Worm (Caenorhabditis elegans) whole organism, L1 larva: ENCODE results near the gene B0507.5.

ENCODE experiments used
- C16A3.4 ChIP-seq: fragments of 150-350 bp; optimal IDR thresholded peaks from 2 replicates; lab custom pipeline; 2014; ENCODE audit warnings: missing biosample characterization, missing genetic modification characterization
- ama-1 ChIP-seq: fragments of 150-350 bp; optimal IDR thresholded peaks from 2 replicates; lab custom pipeline; 2014
- blmp-1 ChIP-seq: fragments of 150-350 bp; optimal IDR thresholded peaks from 2 replicates; lab custom pipeline; 2014; ENCODE audit warnings: missing biosample characterization, missing genetic modification characterization
- ceh-82 ChIP-seq, 3 experiments: fragments of 150-350 bp in 1 of 3; sonication (generic microtip) in 2 of 3; optimal IDR thresholded peaks; 2 replicates each; lab custom pipeline; 2014 to 2017; ENCODE audit warnings: missing biosample characterization in 3 of 3, missing genetic modification characterization in 3 of 3
- ceh-88 ChIP-seq: fragments of 200-800 bp; sonication (Bioruptor generic); IDR thresholded peaks from 2 replicates; pipeline ENCODE4 v1.3.6; 2022; ENCODE audit warnings: missing genetic modification characterization, missing compliant biosample characterization
- dpl-1 ChIP-seq, 3 experiments: fragments of 150-350 bp in 2 of 3; sonication (generic microtip) in 1 of 3; optimal IDR thresholded peaks; 2 replicates each; lab custom pipeline; 2014 to 2017; ENCODE audit warnings: missing biosample characterization in 3 of 3, missing genetic modification characterization in 3 of 3, missing genetic modification reagents in 3 of 3
- dsc-1 ChIP-seq: sonication (generic microtip); optimal IDR thresholded peaks from 2 replicates; lab custom pipeline; 2016; ENCODE audit warnings: mild to moderate bottlenecking, missing genetic modification characterization, missing compliant biosample characterization
- efl-1 ChIP-seq, 4 experiments: fragments of 150-350 bp; optimal IDR thresholded peaks in 3 of 4; peaks in 1 of 4; 1 replicate in 1 of 4; 2 replicates in 3 of 4; lab custom pipeline; 2014; ENCODE audit warnings: missing biosample characterization in 2 of 4, missing genetic modification characterization in 2 of 4, missing genetic modification reagents in 2 of 4
- efl-3 ChIP-seq: fragments of 200-800 bp; sonication (Bioruptor generic); optimal IDR thresholded peaks from 2 replicates; lab custom pipeline; 2018; ENCODE audit warnings: mild to moderate bottlenecking, missing genetic modification characterization, missing compliant biosample characterization
- egl-13 ChIP-seq: sonication (generic microtip); optimal IDR thresholded peaks from 2 replicates; lab custom pipeline; 2016; ENCODE audit warnings: missing genotype, missing genetic modification reagents, missing genetic modification characterization, missing compliant biosample characterization
- elt-2 ChIP-seq: sonication (generic microtip); optimal IDR thresholded peaks from 2 replicates; lab custom pipeline; 2016; ENCODE audit warnings: missing genetic modification characterization, mild to moderate bottlenecking, inconsistent platforms, missing compliant biosample characterization, missing genetic modification reagents
- fkh-10 ChIP-seq: sonication (generic microtip); optimal IDR thresholded peaks from 2 replicates; lab custom pipeline; 2017; ENCODE audit warnings: missing biosample characterization, missing genetic modification reagents, missing genetic modification characterization
- fkh-8 ChIP-seq: sonication (generic microtip); optimal IDR thresholded peaks from 2 replicates; lab custom pipeline; 2016; ENCODE audit warnings: mild to moderate bottlenecking, missing genetic modification characterization, missing compliant biosample characterization
- hlh-17 ChIP-seq: fragments of 200-800 bp; sonication (Bioruptor generic); optimal IDR thresholded peaks from 2 replicates; lab custom pipeline; 2018; ENCODE audit warnings: missing genetic modification characterization, mild to moderate bottlenecking, missing compliant biosample characterization, moderate library complexity, borderline replicate concordance
- hpl-2 ChIP-seq: fragments of 150-350 bp; optimal IDR thresholded peaks from 2 replicates; lab custom pipeline; 2014; ENCODE audit warnings: missing biosample characterization, missing genetic modification reagents, missing genetic modification characterization
- irx-1 ChIP-seq: sonication (generic microtip); optimal IDR thresholded peaks from 2 replicates; lab custom pipeline; 2016; ENCODE audit warnings: missing genetic modification characterization, missing compliant biosample characterization
- jun-1 ChIP-seq: fragments of 150-350 bp; optimal IDR thresholded peaks from 2 replicates; lab custom pipeline; 2014; ENCODE audit warnings: missing biosample characterization, missing genetic modification reagents, missing genetic modification characterization
- lin-13 ChIP-seq: fragments of 150-350 bp; optimal IDR thresholded peaks from 2 replicates; lab custom pipeline; 2014; ENCODE audit warnings: missing biosample characterization, missing genetic modification reagents, missing genetic modification characterization
- lin-14 ChIP-seq: fragments of 200-800 bp; sonication (Bioruptor generic); optimal IDR thresholded peaks from 2 replicates; lab custom pipeline; 2018; ENCODE audit warnings: mild to moderate bottlenecking, missing genetic modification characterization, moderate library complexity, missing compliant biosample characterization
- lin-15B ChIP-seq: fragments of 150-350 bp; sonication (generic microtip); optimal IDR thresholded peaks from 3 replicates; lab custom pipeline; 2014; ENCODE audit warnings: missing biosample characterization, missing genetic modification characterization
- lin-35 ChIP-seq, 2 experiments: fragments of 150-350 bp; optimal IDR thresholded peaks; 2 replicates each; lab custom pipeline; 2014; ENCODE audit warnings: missing biosample characterization in 2 of 2, missing genetic modification characterization in 2 of 2, missing genetic modification reagents in 2 of 2
- lin-39 ChIP-seq: fragments of 150-350 bp; optimal IDR thresholded peaks from 2 replicates; lab custom pipeline; 2014; ENCODE audit warnings: missing biosample characterization, missing genetic modification reagents, missing genetic modification characterization
- lsy-2 ChIP-seq, 2 experiments: fragments of 150-350 bp; optimal IDR thresholded peaks; 2 replicates each; lab custom pipeline; 2014; ENCODE audit warnings: missing biosample characterization in 2 of 2, missing genetic modification characterization in 2 of 2
- mdl-1 ChIP-seq, 2 experiments: fragments of 150-350 bp; optimal IDR thresholded peaks; 2 replicates each; lab custom pipeline; 2014 to 2017; ENCODE audit warnings: missing biosample characterization in 2 of 2, missing genetic modification characterization in 2 of 2, inconsistent platforms in 1 of 2
- nhr-11 ChIP-seq: fragments of 150-350 bp; optimal IDR thresholded peaks from 2 replicates; lab custom pipeline; 2014; ENCODE audit warnings: missing biosample characterization, missing genetic modification characterization
- nhr-19 ChIP-seq: fragments of 200-800 bp; sonication (Bioruptor generic); conservative IDR thresholded peaks from 2 replicates; pipeline ENCODE4 v1.3.6; 2022; ENCODE audit warnings: missing genetic modification characterization, missing compliant biosample characterization
- nhr-20 ChIP-seq: sonication (generic microtip); optimal IDR thresholded peaks from 2 replicates; lab custom pipeline; 2016; ENCODE audit warnings: mild to moderate bottlenecking, missing genetic modification characterization, missing compliant biosample characterization
- nhr-71 ChIP-seq: sonication (generic microtip); optimal IDR thresholded peaks from 2 replicates; lab custom pipeline; 2016; ENCODE audit warnings: mild to moderate bottlenecking, missing genetic modification characterization, moderate library complexity, missing compliant biosample characterization
- pax-3 ChIP-seq: fragments of 200-800 bp; sonication (Bioruptor generic); optimal IDR thresholded peaks from 2 replicates; lab custom pipeline; 2018; ENCODE audit warnings: mild to moderate bottlenecking, missing genetic modification characterization, moderate library complexity, missing compliant biosample characterization
- pqm-1 ChIP-seq: sonication (generic microtip); optimal IDR thresholded peaks from 3 replicates; lab custom pipeline; 2017; ENCODE audit warnings: missing biosample characterization, missing genetic modification characterization
- rnt-1 ChIP-seq: sonication (generic microtip); optimal IDR thresholded peaks from 2 replicates; lab custom pipeline; 2016; ENCODE audit warnings: mild to moderate bottlenecking, missing genetic modification characterization, moderate library complexity, missing compliant biosample characterization
- skn-1 ChIP-seq: fragments of 150-350 bp; optimal IDR thresholded peaks from 2 replicates; lab custom pipeline; 2014; ENCODE audit warnings: missing biosample characterization, missing genetic modification characterization
- snu-23 ChIP-seq: sonication (generic microtip); optimal IDR thresholded peaks from 2 replicates; lab custom pipeline; 2016; ENCODE audit warnings: missing genetic modification characterization, missing compliant biosample characterization
- tlp-1 ChIP-seq: fragments of 150-350 bp; optimal IDR thresholded peaks from 2 replicates; lab custom pipeline; 2014; ENCODE audit warnings: missing biosample characterization, missing genetic modification characterization
- unc-30 ChIP-seq: sonication (generic microtip); optimal IDR thresholded peaks from 2 replicates; lab custom pipeline; 2017; ENCODE audit warnings: missing biosample characterization, missing genetic modification characterization
- xbp-1 ChIP-seq: sonication (generic microtip); optimal IDR thresholded peaks from 2 replicates; lab custom pipeline; 2016; ENCODE audit warnings: missing genetic modification characterization, missing compliant biosample characterization
- zip-4 ChIP-seq: fragments of 200-800 bp; sonication (Bioruptor generic); optimal IDR thresholded peaks from 2 replicates; lab custom pipeline; 2018; ENCODE audit warnings: mild to moderate bottlenecking, missing genetic modification characterization, moderate library complexity, missing compliant biosample characterization
- ztf-11 ChIP-seq, 2 experiments: sonication (generic microtip); optimal IDR thresholded peaks; 2 replicates each; lab custom pipeline; 2016 to 2017; ENCODE audit warnings: missing genetic modification characterization in 2 of 2, missing biosample characterization in 1 of 2, missing compliant biosample characterization in 1 of 2

B0507.5 gene

ce11 chrV:8769154-8769553 lies 15.7 kb downstream of the B0507.5 start:
- TF ChIP-seq unc-30 (tag; lab: Kevin White, UChicago) (no peak), elt-2 (tag; lab: Kevin White, UChicago) (peak; percentile 99), nhr-20 (tag; lab: Kevin White, UChicago) (peak; percentile 44), mdl-1 (tag; optimal IDR thresholded peaks at IDR 0.05; lab: Kevin White, UChicago) (peak in 1 of 2 experiments; percentile 4), nhr-19 (GFP tag; lab: Robert Waterston, UW) (no peak), ama-1 (lab: Kevin White, UChicago) (no peak), jun-1 (tag; lab: Kevin White, UChicago) (peak; percentile 32), pqm-1 (tag; lab: Kevin White, UChicago) (no peak), rnt-1 (tag; lab: Kevin White, UChicago) (no peak), lin-35 (GFP tag; optimal IDR thresholded peaks at IDR 0.05; lab: Kevin White, UChicago) (peak in 1 of 2 experiments; percentile 42), tlp-1 (tag; lab: Kevin White, UChicago) (peak; percentile 15), C16A3.4 (no peak), snu-23 (GFP tag; lab: Kevin White, UChicago) (no peak), lin-13 (GFP tag; lab: Kevin White, UChicago) (no peak), nhr-71 (tag; lab: Kevin White, UChicago) (peak; percentile 39), ztf-11 (tag; optimal IDR thresholded peaks at IDR 0.05; lab: Kevin White, UChicago) (no peak), fkh-10 (GFP tag; lab: Kevin White, UChicago) (no peak), zip-4 (GFP tag; lab: Kevin White, UChicago) (no peak)

DNA sequence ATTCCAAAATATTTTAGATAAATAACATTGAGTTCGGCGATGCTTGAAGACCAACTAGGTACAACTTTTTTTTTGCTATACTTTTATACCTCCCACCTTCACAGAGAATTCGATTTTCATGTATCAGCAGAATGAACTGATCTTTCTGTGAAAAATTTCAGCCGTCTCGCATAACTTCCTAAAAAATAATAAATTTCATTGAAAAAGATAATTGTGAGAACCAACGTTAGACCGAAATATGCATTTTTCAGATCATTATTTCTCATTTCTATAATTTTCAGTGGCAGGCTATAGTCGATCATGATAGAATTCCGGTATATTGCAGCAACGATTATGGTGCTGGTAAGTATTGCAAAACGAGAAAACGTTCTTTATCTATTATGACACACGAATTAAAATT lies 18.1 kb downstream of the B0507.5 start, which contains the start of gene srx-115:
Gene srx-115, plus strand, starts transcription at position 301 of the 400 bp plus-strand sequence.
- TF ChIP-seq zip-4 (GFP tag; lab: Kevin White, UChicago) (no peak), ceh-88 (GFP tag; lab: Robert Waterston, UW) (no peak), jun-1 (tag; lab: Kevin White, UChicago) (no peak), lin-14 (no peak), xbp-1 (tag; lab: Kevin White, UChicago) (no peak), blmp-1 (no peak), efl-3 (no peak), egl-13 (tag; lab: Kevin White, UChicago) (no peak), fkh-8 (no peak)

ce11 chrV:8773826-8774382 lies 20.4 kb downstream of the B0507.5 start, which contains the start of gene B0507.2:
Gene B0507.2, plus strand, starts transcription at chrV:8774332.
- TF ChIP-seq nhr-11 (tag; lab: Kevin White, UChicago) (no peak), rnt-1 (tag; lab: Kevin White, UChicago) (no peak), lin-14 (peak; percentile 68), snu-23 (GFP tag; lab: Kevin White, UChicago) (peak; percentile 1), skn-1 (tag; lab: Kevin White, UChicago) (peak; percentile 43), pax-3 (tag; lab: Kevin White, UChicago) (no peak), ceh-82 (tag; optimal IDR thresholded peaks at IDR 0.05; lab: Kevin White, UChicago) (peak in 1 of 3 experiments; percentile 16), lin-15B (no peak), hpl-2 (GFP tag; lab: Kevin White, UChicago) (no peak), nhr-71 (tag; lab: Kevin White, UChicago) (peak; percentile 1), hlh-17 (GFP tag; lab: Kevin White, UChicago) (no peak), lsy-2 (tag; optimal IDR thresholded peaks at IDR 0.05; lab: Kevin White, UChicago) (peak in 1 of 2 experiments; percentile 35), dpl-1 (GFP tag; optimal IDR thresholded peaks at IDR 0.05; lab: Kevin White, UChicago) (peak in 1 of 3 experiments; percentile 38), dsc-1 (tag; lab: Kevin White, UChicago) (no peak), C16A3.4 (peak; percentile 5), lin-35 (GFP tag; optimal IDR thresholded peaks at IDR 0.05; lab: Kevin White, UChicago) (peak; percentile 16 to 24), efl-1 (optimal IDR thresholded peaks at IDR 0.05; lab: Kevin White, UChicago) (peak in 1 of 2 experiments; percentile 7), efl-1 (GFP tag; optimal IDR thresholded peaks at IDR 0.05 in 1 of 2; lab: Kevin White, UChicago) (no peak), irx-1 (tag; lab: Kevin White, UChicago) (peak; percentile 49), lin-39 (no peak), elt-2 (tag; lab: Kevin White, UChicago) (peak; percentile 6)
